Worm (Caenorhabditis elegans) whole organism, L4 larva: ENCODE measurements around the gene T24C12.1.
A peak's percentile ranks its signal among the peaks of the same experiment; 100 is the strongest.

Experiments
- D1046.2 ChIP-seq: fragments of 200-800 bp; sonication (Bioruptor generic); IDR thresholded peaks from 2 replicates; pipeline ENCODE4 v1.3.6; 2022; ENCODE audit warnings: missing genetic modification characterization, missing compliant biosample characterization
- F26F4.8 ChIP-seq: fragments of 200-800 bp; sonication (Bioruptor generic); conservative IDR thresholded peaks from 2 replicates; pipeline ENCODE4 v1.3.6; 2022; ENCODE audit warnings: missing genetic modification characterization, missing compliant biosample characterization
- R02D3.7 ChIP-seq: fragments of 150-350 bp; sonication (generic microtip); optimal IDR thresholded peaks from 3 replicates; lab custom pipeline; 2014; ENCODE audit warnings: missing biosample characterization, missing genetic modification characterization
- T26A8.4 ChIP-seq: fragments of 200-800 bp; sonication (Bioruptor generic); IDR thresholded peaks from 2 replicates; pipeline ENCODE4 v1.3.6; 2022; ENCODE audit warnings: missing genetic modification characterization, missing compliant biosample characterization
- Y48G9A.11 ChIP-seq: fragments of 200-800 bp; sonication (Bioruptor generic); IDR thresholded peaks from 2 replicates; pipeline ENCODE4 v1.3.6; 2022; ENCODE audit warnings: missing genetic modification reagents, missing genetic modification characterization, missing compliant biosample characterization
- ZK546.5 ChIP-seq, 2 experiments: sonication (generic microtip); optimal IDR thresholded peaks; 2 replicates each; lab custom pipeline; 2017; ENCODE audit warnings: missing biosample characterization in 2 of 2, missing genetic modification characterization in 2 of 2
- ama-1 ChIP-seq: fragments of 150-350 bp; optimal IDR thresholded peaks from 2 replicates; lab custom pipeline; 2014; ENCODE audit warnings: inconsistent platforms, mixed read lengths
- attf-4 ChIP-seq: sonication (generic microtip); optimal IDR thresholded peaks from 3 replicates; lab custom pipeline; 2017; ENCODE audit warnings: missing biosample characterization, missing genetic modification characterization
- ceh-20 ChIP-seq: fragments of 200-800 bp; sonication (Bioruptor generic); IDR thresholded peaks from 2 replicates; pipeline ENCODE4 v1.3.6; 2022; ENCODE audit warnings: missing genetic modification reagents, missing genetic modification characterization, missing compliant biosample characterization
- ceh-28 ChIP-seq: fragments of 150-350 bp; optimal IDR thresholded peaks from 2 replicates; lab custom pipeline; 2014; ENCODE audit warnings: missing biosample characterization, missing genetic modification reagents, missing genetic modification characterization
- daf-19 ChIP-seq: fragments of 200-800 bp; sonication (Bioruptor generic); conservative IDR thresholded peaks from 2 replicates; pipeline ENCODE4 v1.3.6; 2022; ENCODE audit warnings: missing genetic modification characterization, missing compliant biosample characterization
- dpl-1 ChIP-seq: fragments of 150-350 bp; optimal IDR thresholded peaks from 2 replicates; lab custom pipeline; 2014; ENCODE audit warnings: missing biosample characterization, missing genetic modification reagents, missing genetic modification characterization
- duxl-1 ChIP-seq: sonication (generic microtip); optimal IDR thresholded peaks from 2 replicates; lab custom pipeline; 2016; ENCODE audit warnings: mild to moderate bottlenecking, missing genetic modification characterization, moderate library complexity, missing compliant biosample characterization; ENCODE audit not compliant: poor library complexity
- egl-27 ChIP-seq: sonication (generic microtip); optimal IDR thresholded peaks from 3 replicates; lab custom pipeline; 2017; ENCODE audit warnings: missing biosample characterization, missing genetic modification reagents, missing genetic modification characterization
- egl-43 ChIP-seq: fragments of 200-800 bp; sonication (Bioruptor generic); IDR thresholded peaks from 2 replicates; pipeline ENCODE4 v1.3.6; 2022; ENCODE audit warnings: missing genetic modification reagents, missing genetic modification characterization, missing compliant biosample characterization
- hlh-11 ChIP-seq: fragments of 200-800 bp; sonication (Bioruptor generic); optimal IDR thresholded peaks from 2 replicates; lab custom pipeline; 2018; ENCODE audit warnings: mild to moderate bottlenecking, missing genetic modification characterization, missing compliant biosample characterization
- hlh-30 ChIP-seq: sonication (generic microtip); optimal IDR thresholded peaks from 2 replicates; lab custom pipeline; 2017; ENCODE audit warnings: antibody characterized with exemption, mild to moderate bottlenecking, missing genetic modification characterization, missing compliant biosample characterization; ENCODE audit not compliant: insufficient read depth
- hmg-1.1 ChIP-seq: fragments of 200-800 bp; sonication (Bioruptor generic); IDR thresholded peaks from 2 replicates; pipeline ENCODE4 v1.3.6; 2022; ENCODE audit warnings: missing genetic modification reagents, missing genetic modification characterization, missing compliant biosample characterization
- lin-15B ChIP-seq: fragments of 150-350 bp; sonication (generic microtip); optimal IDR thresholded peaks from 3 replicates; lab custom pipeline; 2014; ENCODE audit warnings: missing biosample characterization, missing genetic modification characterization
- lin-29 ChIP-seq: fragments of 200-800 bp; sonication (Bioruptor generic); IDR thresholded peaks from 2 replicates; pipeline ENCODE4 v1.3.6; 2022; ENCODE audit warnings: missing genetic modification reagents, missing genetic modification characterization, missing compliant biosample characterization
- lin-39 ChIP-seq: fragments of 150-350 bp; optimal IDR thresholded peaks from 2 replicates; lab custom pipeline; 2014; ENCODE audit warnings: missing biosample characterization, missing genetic modification reagents, missing genetic modification characterization
- lir-3 ChIP-seq: sonication (generic microtip); optimal IDR thresholded peaks from 2 replicates; lab custom pipeline; 2016; ENCODE audit warnings: mild to moderate bottlenecking, missing genetic modification characterization, missing compliant biosample characterization
- madf-5 ChIP-seq, 2 experiments: fragments of 200-800 bp; sonication (Bioruptor generic); IDR thresholded peaks; 2 replicates each; pipeline ENCODE4 v1.3.6; 2022; ENCODE audit warnings: missing compliant biosample characterization in 2 of 2, missing genetic modification characterization in 2 of 2
- mdl-1 ChIP-seq, 2 experiments: fragments of 150-350 bp in 1 of 2; sonication (generic microtip) in 1 of 2; optimal IDR thresholded peaks; 2 replicates each; lab custom pipeline; 2014 to 2017; ENCODE audit warnings: missing biosample characterization in 2 of 2, missing genetic modification characterization in 2 of 2
- mxl-2 ChIP-seq: fragments of 200-800 bp; sonication (Bioruptor generic); conservative IDR thresholded peaks from 2 replicates; pipeline ENCODE4 v1.3.6; 2022; ENCODE audit warnings: missing genetic modification reagents, missing genetic modification characterization, missing compliant biosample characterization
- mxl-3 ChIP-seq: fragments of 200-800 bp; sonication (Bioruptor generic); optimal IDR thresholded peaks from 2 replicates; lab custom pipeline; 2018; ENCODE audit warnings: mild to moderate bottlenecking, missing genetic modification characterization, missing compliant biosample characterization
- nhr-10 ChIP-seq: fragments of 150-350 bp; optimal IDR thresholded peaks from 2 replicates; lab custom pipeline; 2014; ENCODE audit warnings: missing biosample characterization, missing genetic modification characterization
- nhr-237 ChIP-seq: sonication (generic microtip); optimal IDR thresholded peaks from 2 replicates; lab custom pipeline; 2017; ENCODE audit warnings: missing biosample characterization, missing genetic modification characterization
- nhr-28 ChIP-seq: fragments of 150-350 bp; optimal IDR thresholded peaks from 2 replicates; lab custom pipeline; 2014; ENCODE audit warnings: missing biosample characterization, missing genetic modification characterization
- nhr-76 ChIP-seq: fragments of 150-350 bp; optimal IDR thresholded peaks from 2 replicates; lab custom pipeline; 2014; ENCODE audit warnings: missing biosample characterization, missing genetic modification characterization
- nhr-77 ChIP-seq: fragments of 150-350 bp; optimal IDR thresholded peaks from 2 replicates; lab custom pipeline; 2014; ENCODE audit warnings: missing biosample characterization, missing genetic modification characterization
- pha-4 ChIP-seq, 2 experiments: fragments of 150-350 bp in 1 of 2; fragments of 200-800 bp in 1 of 2; sonication (Bioruptor generic) in 1 of 2; IDR thresholded peaks in 1 of 2; optimal IDR thresholded peaks in 1 of 2; 2 replicates each; pipeline versions ENCODE4 v1.3.6 to Lab custom; 2014 to 2022; ENCODE audit warnings: missing genetic modification characterization in 2 of 2, missing genetic modification reagents in 2 of 2, missing biosample characterization in 1 of 2, missing compliant biosample characterization in 1 of 2
- pqm-1 ChIP-seq: sonication (generic microtip); optimal IDR thresholded peaks from 2 replicates; lab custom pipeline; 2017; ENCODE audit warnings: missing biosample characterization, missing genetic modification characterization
- rbr-2 ChIP-seq: sonication (generic microtip); optimal IDR thresholded peaks from 2 replicates; lab custom pipeline; 2016; ENCODE audit warnings: missing genotype, missing genetic modification characterization, missing compliant biosample characterization
- saeg-2 ChIP-seq: fragments of 200-800 bp; sonication (Bioruptor generic); IDR thresholded peaks from 2 replicates; pipeline ENCODE4 v1.3.6; 2022; ENCODE audit warnings: missing genetic modification reagents, missing genetic modification characterization, missing compliant biosample characterization
- sdz-12 ChIP-seq: fragments of 200-800 bp; sonication (Bioruptor generic); optimal IDR thresholded peaks from 2 replicates; lab custom pipeline; 2018; ENCODE audit warnings: mild to moderate bottlenecking, missing genetic modification characterization, missing compliant biosample characterization
- set-16 ChIP-seq: fragments of 200-800 bp; sonication (Bioruptor generic); IDR thresholded peaks from 2 replicates; pipeline ENCODE4 v1.3.6; 2022; ENCODE audit warnings: missing genetic modification reagents, missing genetic modification characterization, missing compliant biosample characterization
- skn-1 ChIP-seq: fragments of 150-350 bp; optimal IDR thresholded peaks from 2 replicates; lab custom pipeline; 2014; ENCODE audit warnings: missing biosample characterization, missing genetic modification characterization
- snpc-1.2 ChIP-seq: fragments of 200-800 bp; sonication (Bioruptor generic); IDR thresholded peaks from 2 replicates; pipeline ENCODE4 v1.3.6; 2022; ENCODE audit warnings: missing genetic modification reagents, missing genetic modification characterization, missing compliant biosample characterization
- tra-1 ChIP-seq: fragments of 200-800 bp; sonication (Bioruptor generic); IDR thresholded peaks from 2 replicates; pipeline ENCODE4 v1.3.6; 2022; ENCODE audit warnings: missing genetic modification reagents, missing genetic modification characterization, missing compliant biosample characterization
- unc-62 ChIP-seq, 3 experiments: fragments of 150-350 bp in 1 of 3; sonication (generic microtip); optimal IDR thresholded peaks in 2 of 3; peaks in 1 of 3; 1 replicate in 1 of 3; 2 replicates in 2 of 3; lab custom pipeline; 2014 to 2017; ENCODE audit warnings: missing biosample characterization in 3 of 3, missing genetic modification characterization in 3 of 3, missing genetic modification reagents in 3 of 3, missing genotype in 1 of 3
- vab-7 ChIP-seq: fragments of 200-800 bp; sonication (Bioruptor generic); IDR thresholded peaks from 2 replicates; pipeline ENCODE4 v1.3.6; 2022; ENCODE audit warnings: missing genetic modification reagents, missing genetic modification characterization, missing compliant biosample characterization
- zag-1 ChIP-seq: fragments of 150-350 bp; optimal IDR thresholded peaks from 2 replicates; lab custom pipeline; 2014; ENCODE audit warnings: missing biosample characterization, missing genetic modification characterization
- zfp-2 ChIP-seq: sonication (generic microtip); optimal IDR thresholded peaks from 2 replicates; lab custom pipeline; 2016; ENCODE audit warnings: mild to moderate bottlenecking, missing genetic modification characterization, missing compliant biosample characterization
- ztf-11 ChIP-seq: fragments of 150-350 bp; optimal IDR thresholded peaks from 2 replicates; lab custom pipeline; 2014; ENCODE audit warnings: missing biosample characterization, missing genetic modification characterization
- ztf-7 ChIP-seq: fragments of 150-350 bp; optimal IDR thresholded peaks from 2 replicates; lab custom pipeline; 2014; ENCODE audit warnings: missing biosample characterization, missing genetic modification characterization

T24C12.1 gene

ce11 chrX:2219006-2219405 lies 19.8 kb downstream of the T24C12.1 start:
- TF ChIP-seq nhr-28: peak; percentile 40
- TF ChIP-seq daf-19 (GFP tag; lab: Robert Waterston, UW): no peak
- peak; percentile 68 for TF ChIP-seq duxl-1
- no peak for TF ChIP-seq lin-15B (tag; lab: Kevin White, UChicago)
- peak; percentile 14 for TF ChIP-seq mxl-3 (GFP tag; lab: Kevin White, UChicago)
- peak in 1 of 2 experiments; percentile 34 for TF ChIP-seq mdl-1 (tag; optimal IDR thresholded peaks at IDR 0.05; lab: Kevin White, UChicago)
- peak; percentile 41 for TF ChIP-seq hlh-11 (tag; lab: Kevin White, UChicago)
- TF ChIP-seq hlh-30 (tag; lab: Kevin White, UChicago): peak; percentile 6
- TF ChIP-seq nhr-77: no peak
- no peak for TF ChIP-seq saeg-2 (GFP tag; lab: Robert Waterston, UW)
- TF ChIP-seq ZK546.5 (tag; optimal IDR thresholded peaks at IDR 0.05; lab: Kevin White, UChicago): no peak
- no peak for TF ChIP-seq skn-1
- TF ChIP-seq unc-62 (GFP tag; optimal IDR thresholded peaks at IDR 0.05 in 1 of 2; lab: Kevin White, UChicago): no peak
- no peak for TF ChIP-seq unc-62 (tag; optimal IDR thresholded peaks at IDR 0.05; lab: Kevin White, UChicago)
- no peak for TF ChIP-seq vab-7 (GFP tag; lab: Robert Waterston, UW)
- no peak for TF ChIP-seq lin-39 (tag; lab: Kevin White, UChicago)
- TF ChIP-seq egl-43: no peak
- TF ChIP-seq snpc-1.2: no peak
- no peak for TF ChIP-seq nhr-237

DNA sequence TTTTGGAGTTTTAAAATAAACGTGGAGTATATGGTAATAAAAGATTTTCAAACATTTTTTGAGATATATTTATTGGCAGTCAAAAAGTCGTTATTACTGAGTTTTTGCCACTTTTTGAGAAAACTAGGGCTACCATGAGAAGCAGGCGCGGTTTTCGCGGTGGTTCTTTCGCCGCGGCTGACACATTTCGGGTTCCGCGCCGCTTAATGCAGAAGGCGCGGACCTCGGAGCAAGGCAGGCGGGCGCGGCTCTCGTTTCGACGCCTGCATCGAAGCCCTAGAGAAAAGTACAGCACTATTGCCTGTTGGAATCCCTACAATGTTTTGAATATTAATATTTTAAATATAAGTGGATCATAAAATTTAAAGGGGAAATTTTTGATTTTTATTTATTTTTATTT lies 20.2 kb downstream of the T24C12.1 start:
- TF ChIP-seq tra-1 (GFP tag; lab: Robert Waterston, UW): 0 out of 2 replicates have a peak, but pooled peaks have one; percentile 10
- peak; percentile 90 for TF ChIP-seq set-16 (GFP tag; lab: Robert Waterston, UW)
- no peak for TF ChIP-seq ztf-7
- 0 out of 2 replicates have a peak, but pooled peaks have one; percentile 44 for TF ChIP-seq D1046.2 (GFP tag; lab: Robert Waterston, UW)
- TF ChIP-seq, all 104 proteins: peak for 3

ce11 chrX:2220850-2221249 lies 21.6 kb downstream of the T24C12.1 start, which contains the start of gene hex-1:
Gene hex-1, plus strand, starts transcription at chrX:2221150.
- TF ChIP-seq zag-1 (tag; lab: Kevin White, UChicago) (no peak), ceh-28 (no peak), egl-43 (no peak), attf-4 (tag; lab: Kevin White, UChicago) (no peak), F26F4.8 (GFP tag; lab: Robert Waterston, UW) (no peak), pqm-1 (tag; lab: Kevin White, UChicago) (peak; percentile 0)

DNA sequence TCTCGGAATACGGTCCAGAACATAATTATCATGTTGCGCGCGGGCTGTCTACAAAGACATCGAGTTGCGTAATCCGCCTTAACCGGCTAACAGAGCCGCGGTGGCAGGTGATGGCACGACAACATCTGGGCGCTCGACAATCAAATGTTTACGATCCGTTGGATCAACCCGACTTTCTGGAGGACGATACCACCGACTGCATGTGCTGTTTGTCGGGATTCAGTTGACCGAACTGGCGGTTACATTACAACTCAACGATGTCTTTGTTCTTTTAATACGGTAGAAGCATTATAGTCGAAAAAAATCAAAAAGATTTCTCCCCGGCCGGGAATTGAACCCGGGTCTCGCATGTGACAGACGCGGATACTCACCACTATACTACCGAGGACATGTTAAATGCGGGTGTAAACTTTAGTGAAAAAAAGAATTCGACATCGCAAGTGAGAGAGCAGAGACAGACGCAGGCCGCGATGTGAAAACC lies 27.7 kb downstream of the T24C12.1 start:
- no peak for TF ChIP-seq nhr-76 (tag; lab: Kevin White, UChicago)
- TF ChIP-seq tra-1 (GFP tag; lab: Robert Waterston, UW): peak; percentile 94
- no peak for TF ChIP-seq ama-1 (lab: Kevin White, UChicago)
- TF ChIP-seq ztf-11 (tag; lab: Kevin White, UChicago): no peak
- peak; percentile 71 for TF ChIP-seq sdz-12 (GFP tag; lab: Kevin White, UChicago)
- peak; percentile 59 to 78; a peak in 2 of 4 replicates for TF ChIP-seq madf-5 (GFP tag; IDR thresholded peaks at IDR 0.05; lab: Robert Waterston, UW)
- TF ChIP-seq egl-27: no peak
- TF ChIP-seq nhr-237: no peak
- TF ChIP-seq dpl-1 (GFP tag; lab: Kevin White, UChicago): no peak
- 0 out of 2 replicates have a peak, but pooled peaks have one; percentile 61 for TF ChIP-seq lin-29 (GFP tag; lab: Robert Waterston, UW)
- peak; percentile 62 for TF ChIP-seq hlh-11 (tag; lab: Kevin White, UChicago)
- peak; percentile 49 for TF ChIP-seq duxl-1
- TF ChIP-seq zfp-2 (tag; lab: Kevin White, UChicago): peak; percentile 40
- peak; percentile 22 for TF ChIP-seq R02D3.7 (tag; lab: Kevin White, UChicago)
- TF ChIP-seq Y48G9A.11 (GFP tag; lab: Robert Waterston, UW): peak; percentile 80
- no peak for TF ChIP-seq pqm-1 (tag; lab: Kevin White, UChicago)
- TF ChIP-seq rbr-2 (tag; lab: Kevin White, UChicago): peak; percentile 72
- TF ChIP-seq nhr-10 (tag; lab: Kevin White, UChicago): no peak
- peak; percentile 83 for TF ChIP-seq ceh-20
- TF ChIP-seq pha-4 (GFP tag; IDR thresholded peaks at IDR 0.05; lab: Robert Waterston, UW): peak; percentile 91
- TF ChIP-seq pha-4 (tag; optimal IDR thresholded peaks at IDR 0.05; lab: Kevin White, UChicago): no peak
- TF ChIP-seq lir-3 (tag; lab: Kevin White, UChicago): peak; percentile 62
- 0 out of 2 replicates have a peak, but pooled peaks have one; percentile 37 for TF ChIP-seq mxl-2 (GFP tag; lab: Robert Waterston, UW)
- TF ChIP-seq hmg-1.1 (GFP tag; lab: Robert Waterston, UW): peak; percentile 95
- TF ChIP-seq T26A8.4 (GFP tag; lab: Robert Waterston, UW): peak; percentile 83
